Worm (Caenorhabditis elegans): ENCODE results near the gene F14D7.3.

DNA sequence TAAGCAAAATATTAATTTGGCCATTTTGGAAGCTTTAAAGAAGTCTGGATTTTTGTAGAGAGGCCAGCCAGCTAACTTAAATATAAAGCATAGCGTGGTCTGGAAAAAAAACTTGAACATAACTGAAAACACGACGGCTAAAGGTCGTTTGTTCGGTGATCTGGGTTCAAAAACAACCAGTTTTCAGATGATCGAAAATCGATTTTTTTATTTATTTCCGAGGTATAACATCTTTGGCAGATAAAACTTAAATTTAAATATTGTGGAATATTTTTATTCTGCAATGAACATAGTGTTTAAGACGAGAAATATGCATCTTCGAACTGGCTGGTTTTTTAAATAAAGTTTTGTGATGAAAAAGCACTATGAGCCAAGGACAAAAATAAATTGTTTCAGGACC lies 28.0 kb upstream of the F14D7.3 start, which contains the start of gene F40G12.4:
- TF ChIP-seq tbx-11 (GFP tag; IDR thresholded peaks at IDR 0.05) (no peak), ets-7 (tag; optimal IDR thresholded peaks at IDR 0.05) (no peak), ceh-13 (GFP tag; optimal IDR thresholded peaks at IDR 0.05) (no peak), hmbx-1 (tag; optimal IDR thresholded peaks at IDR 0.05) (no peak), ama-1 (optimal IDR thresholded peaks at IDR 0.05) (no peak), ceh-36 (tag; optimal IDR thresholded peaks at IDR 0.05) (no peak), tra-4 (tag; optimal IDR thresholded peaks at IDR 0.05) (no peak), F13C5.2 (tag; optimal IDR thresholded peaks at IDR 0.05) (no peak), aly-1 (tag; optimal IDR thresholded peaks at IDR 0.05) (no peak), hmg-4 (GFP tag; optimal IDR thresholded peaks at IDR 0.05) (no peak), B0310.2 (tag; optimal IDR thresholded peaks at IDR 0.05) (no peak), flt-1 (GFP tag; IDR thresholded peaks at IDR 0.05) (no peak), sea-1 (GFP tag; conservative IDR thresholded peaks at IDR 0.05) (no peak), hnd-1 (tag; optimal IDR thresholded peaks at IDR 0.05) (no peak)
